Worm (Caenorhabditis elegans) whole organism, L4 larva: ENCODE data around the gene T26C5.4.

Experiments used
- F49E8.2 ChIP-seq: sonication (generic microtip); optimal IDR thresholded peaks from 2 replicates; lab custom pipeline; 2016; ENCODE audit warnings: missing compliant biosample characterization, mild to moderate bottlenecking, missing genetic modification characterization, borderline replicate concordance
- Y105C5A.15 ChIP-seq: fragments of 200-800 bp; sonication (Bioruptor generic); IDR thresholded peaks from 2 replicates; pipeline ENCODE4 v1.3.6; 2022; ENCODE audit warnings: missing genetic modification characterization, missing compliant biosample characterization
- Y5F2A.4 ChIP-seq: fragments of 200-800 bp; sonication (Bioruptor generic); optimal IDR thresholded peaks from 2 replicates; lab custom pipeline; 2018; ENCODE audit warnings: mild to moderate bottlenecking, missing genetic modification characterization, missing compliant biosample characterization
- ceh-44 ChIP-seq: fragments of 200-800 bp; sonication (Bioruptor generic); IDR thresholded peaks from 2 replicates; pipeline ENCODE4 v1.3.6; 2022; ENCODE audit warnings: missing genetic modification reagents, missing genetic modification characterization, missing compliant biosample characterization
- ctbp-1 ChIP-seq: fragments of 200-800 bp; sonication (Bioruptor generic); IDR thresholded peaks from 2 replicates; pipeline ENCODE4 v1.3.6; 2022; ENCODE audit warnings: missing genetic modification reagents, missing genetic modification characterization, missing compliant biosample characterization
- daf-8 ChIP-seq: fragments of 200-800 bp; sonication (Bioruptor generic); IDR thresholded peaks from 2 replicates; pipeline ENCODE4 v1.3.6; 2022; ENCODE audit warnings: missing genetic modification characterization, missing compliant biosample characterization
- duxl-1 ChIP-seq: sonication (generic microtip); optimal IDR thresholded peaks from 2 replicates; lab custom pipeline; 2016; ENCODE audit warnings: mild to moderate bottlenecking, missing genetic modification characterization, moderate library complexity, missing compliant biosample characterization; ENCODE audit not compliant: poor library complexity
- dve-1 ChIP-seq: sonication (generic microtip); optimal IDR thresholded peaks from 2 replicates; lab custom pipeline; 2017; ENCODE audit warnings: antibody characterized with exemption, mild to moderate bottlenecking, missing genetic modification characterization, missing compliant biosample characterization; ENCODE audit not compliant: insufficient read depth
- egl-27 ChIP-seq: sonication (generic microtip); optimal IDR thresholded peaks from 3 replicates; lab custom pipeline; 2017; ENCODE audit warnings: missing biosample characterization, missing genetic modification reagents, missing genetic modification characterization
- gei-8 ChIP-seq: fragments of 200-800 bp; sonication (Bioruptor generic); optimal IDR thresholded peaks from 2 replicates; lab custom pipeline; 2018; ENCODE audit warnings: mild to moderate bottlenecking, missing genetic modification characterization, missing compliant biosample characterization
- hlh-11 ChIP-seq: fragments of 200-800 bp; sonication (Bioruptor generic); optimal IDR thresholded peaks from 2 replicates; lab custom pipeline; 2018; ENCODE audit warnings: mild to moderate bottlenecking, missing genetic modification characterization, missing compliant biosample characterization
- hlh-30 ChIP-seq: sonication (generic microtip); optimal IDR thresholded peaks from 2 replicates; lab custom pipeline; 2017; ENCODE audit warnings: antibody characterized with exemption, mild to moderate bottlenecking, missing genetic modification characterization, missing compliant biosample characterization; ENCODE audit not compliant: insufficient read depth
- hmg-1.1 ChIP-seq: fragments of 200-800 bp; sonication (Bioruptor generic); IDR thresholded peaks from 2 replicates; pipeline ENCODE4 v1.3.6; 2022; ENCODE audit warnings: missing genetic modification reagents, missing genetic modification characterization, missing compliant biosample characterization
- lim-7 ChIP-seq: fragments of 200-800 bp; sonication (Bioruptor generic); IDR thresholded peaks from 2 replicates; pipeline ENCODE4 v1.3.6; 2022; ENCODE audit warnings: missing genetic modification characterization, missing compliant biosample characterization
- lin-13 ChIP-seq: fragments of 150-350 bp; optimal IDR thresholded peaks from 2 replicates; lab custom pipeline; 2014; ENCODE audit warnings: missing biosample characterization, missing genetic modification reagents, missing genetic modification characterization
- lin-15B ChIP-seq: fragments of 150-350 bp; sonication (generic microtip); optimal IDR thresholded peaks from 3 replicates; lab custom pipeline; 2014; ENCODE audit warnings: missing biosample characterization, missing genetic modification characterization
- lin-29 ChIP-seq: fragments of 200-800 bp; sonication (Bioruptor generic); IDR thresholded peaks from 2 replicates; pipeline ENCODE4 v1.3.6; 2022; ENCODE audit warnings: missing genetic modification reagents, missing genetic modification characterization, missing compliant biosample characterization
- lin-39 ChIP-seq: fragments of 150-350 bp; optimal IDR thresholded peaks from 2 replicates; lab custom pipeline; 2014; ENCODE audit warnings: missing biosample characterization, missing genetic modification reagents, missing genetic modification characterization
- lsy-2 ChIP-seq, 2 experiments: fragments of 150-350 bp in 1 of 2; sonication (generic microtip) in 1 of 2; optimal IDR thresholded peaks; 2 replicates each; lab custom pipeline; 2014 to 2017; ENCODE audit warnings: missing biosample characterization in 2 of 2, missing genetic modification characterization in 2 of 2
- mep-1 ChIP-seq: fragments of 150-350 bp; sonication (generic microtip); optimal IDR thresholded peaks from 3 replicates; lab custom pipeline; 2014; ENCODE audit warnings: missing biosample characterization, missing genetic modification characterization
- mxl-2 ChIP-seq: fragments of 200-800 bp; sonication (Bioruptor generic); conservative IDR thresholded peaks from 2 replicates; pipeline ENCODE4 v1.3.6; 2022; ENCODE audit warnings: missing genetic modification reagents, missing genetic modification characterization, missing compliant biosample characterization
- mxl-3 ChIP-seq: fragments of 200-800 bp; sonication (Bioruptor generic); optimal IDR thresholded peaks from 2 replicates; lab custom pipeline; 2018; ENCODE audit warnings: mild to moderate bottlenecking, missing genetic modification characterization, missing compliant biosample characterization
- nhr-102 ChIP-seq: sonication (generic microtip); optimal IDR thresholded peaks from 2 replicates; lab custom pipeline; 2016; ENCODE audit warnings: mild to moderate bottlenecking, missing genetic modification characterization, moderate library complexity, missing compliant biosample characterization
- nhr-25 ChIP-seq: sonication (generic microtip); optimal IDR thresholded peaks from 2 replicates; lab custom pipeline; 2017; ENCODE audit warnings: missing genetic modification characterization, mild to moderate bottlenecking, missing compliant biosample characterization, antibody characterized with exemption, moderate library complexity, borderline replicate concordance; ENCODE audit not compliant: insufficient read depth
- nhr-28 ChIP-seq: fragments of 150-350 bp; optimal IDR thresholded peaks from 2 replicates; lab custom pipeline; 2014; ENCODE audit warnings: missing biosample characterization, missing genetic modification characterization
- nhr-76 ChIP-seq: fragments of 150-350 bp; optimal IDR thresholded peaks from 2 replicates; lab custom pipeline; 2014; ENCODE audit warnings: missing biosample characterization, missing genetic modification characterization
- nhr-77 ChIP-seq: fragments of 150-350 bp; optimal IDR thresholded peaks from 2 replicates; lab custom pipeline; 2014; ENCODE audit warnings: missing biosample characterization, missing genetic modification characterization
- pqm-1 ChIP-seq: sonication (generic microtip); optimal IDR thresholded peaks from 2 replicates; lab custom pipeline; 2017; ENCODE audit warnings: missing biosample characterization, missing genetic modification characterization
- saeg-2 ChIP-seq: fragments of 200-800 bp; sonication (Bioruptor generic); IDR thresholded peaks from 2 replicates; pipeline ENCODE4 v1.3.6; 2022; ENCODE audit warnings: missing genetic modification reagents, missing genetic modification characterization, missing compliant biosample characterization
- tag-97 ChIP-seq: fragments of 200-800 bp; sonication (Bioruptor generic); IDR thresholded peaks from 2 replicates; pipeline ENCODE4 v1.3.6; 2022; ENCODE audit warnings: missing genetic modification characterization, missing compliant biosample characterization
- tra-1 ChIP-seq: fragments of 200-800 bp; sonication (Bioruptor generic); IDR thresholded peaks from 2 replicates; pipeline ENCODE4 v1.3.6; 2022; ENCODE audit warnings: missing genetic modification reagents, missing genetic modification characterization, missing compliant biosample characterization
- unc-130 ChIP-seq: sonication (generic microtip); optimal IDR thresholded peaks from 2 replicates; lab custom pipeline; 2016; ENCODE audit warnings: missing genetic modification reagents, missing genetic modification characterization, missing compliant biosample characterization
- unc-62 ChIP-seq, 3 experiments: fragments of 150-350 bp in 1 of 3; sonication (generic microtip); optimal IDR thresholded peaks in 2 of 3; peaks in 1 of 3; 1 replicate in 1 of 3; 2 replicates in 2 of 3; lab custom pipeline; 2014 to 2017; ENCODE audit warnings: missing biosample characterization in 3 of 3, missing genetic modification characterization in 3 of 3, missing genetic modification reagents in 3 of 3, missing genotype in 1 of 3
- vab-7 ChIP-seq: fragments of 200-800 bp; sonication (Bioruptor generic); IDR thresholded peaks from 2 replicates; pipeline ENCODE4 v1.3.6; 2022; ENCODE audit warnings: missing genetic modification reagents, missing genetic modification characterization, missing compliant biosample characterization
- zag-1 ChIP-seq: fragments of 150-350 bp; optimal IDR thresholded peaks from 2 replicates; lab custom pipeline; 2014; ENCODE audit warnings: missing biosample characterization, missing genetic modification characterization
- zfp-3 ChIP-seq: fragments of 200-800 bp; sonication (Bioruptor generic); conservative IDR thresholded peaks from 2 replicates; pipeline ENCODE4 v1.3.6; 2022; ENCODE audit warnings: missing genetic modification reagents, missing genetic modification characterization, missing compliant biosample characterization
- ztf-7 ChIP-seq: fragments of 150-350 bp; optimal IDR thresholded peaks from 2 replicates; lab custom pipeline; 2014; ENCODE audit warnings: missing biosample characterization, missing genetic modification characterization

Gene T26C5.4

DNA sequence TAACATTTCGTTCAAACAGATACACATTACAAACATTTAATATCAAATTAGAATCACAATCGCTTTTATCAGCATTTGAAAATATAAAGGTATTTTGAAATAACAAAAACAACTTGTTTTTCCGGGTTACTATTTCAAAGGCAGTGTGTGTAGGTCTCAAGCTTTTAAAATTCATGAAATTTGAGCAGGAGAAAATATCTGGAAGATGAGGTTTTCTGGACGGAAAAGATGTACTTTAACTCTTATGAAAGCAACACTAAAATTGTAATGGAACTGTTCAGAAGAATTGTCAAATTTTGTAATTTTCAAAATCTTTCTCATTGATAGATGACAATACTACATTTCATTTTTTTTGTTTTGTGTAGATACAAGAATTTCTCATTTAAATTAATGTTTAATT, 8.2 kb upstream of the T26C5.4 start:
- TF ChIP-seq F49E8.2, result no peak
- peak in 1 of 2 experiments; percentile 82 for TF ChIP-seq unc-62 (GFP tag; optimal IDR thresholded peaks at IDR 0.05 in 1 of 2; lab: Kevin White, UChicago)
- no peak for TF ChIP-seq unc-62 (tag; optimal IDR thresholded peaks at IDR 0.05; lab: Kevin White, UChicago)

DNA sequence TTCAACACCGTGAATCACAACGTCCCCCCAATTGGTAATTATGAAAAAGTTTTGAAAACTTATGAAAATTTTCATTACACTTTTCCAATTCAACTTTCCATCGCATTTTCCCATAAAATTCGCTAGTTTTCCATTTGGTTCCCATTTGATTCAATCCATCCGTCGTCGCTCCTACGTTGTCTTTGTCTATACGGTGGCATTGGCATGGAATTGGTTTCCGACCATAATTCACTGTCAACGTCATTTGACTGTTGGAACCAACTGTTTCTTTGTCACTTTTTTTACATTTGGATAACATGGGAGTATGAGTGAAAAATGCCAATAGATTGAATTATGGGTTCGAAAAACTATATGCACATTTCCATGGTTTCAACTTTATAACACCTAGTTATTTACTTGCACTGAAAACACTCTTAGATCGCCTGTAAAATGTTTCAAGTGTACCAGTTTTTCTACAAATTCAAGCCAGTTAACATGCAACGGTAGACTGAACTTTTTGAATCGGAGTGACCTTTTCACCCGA, 7.8 kb upstream of the T26C5.4 start:
- TF ChIP-seq mxl-3 (GFP tag; lab: Kevin White, UChicago) (no peak), nhr-28 (tag; lab: Kevin White, UChicago) (no peak), nhr-102 (tag; lab: Kevin White, UChicago) (no peak), nhr-77 (tag; lab: Kevin White, UChicago) (no peak), ceh-44 (no peak), unc-130 (GFP tag; lab: Kevin White, UChicago) (no peak), pqm-1 (tag; lab: Kevin White, UChicago) (no peak), unc-62 (GFP tag; optimal IDR thresholded peaks at IDR 0.05 in 1 of 2; lab: Kevin White, UChicago) (no peak), unc-62 (tag; optimal IDR thresholded peaks at IDR 0.05; lab: Kevin White, UChicago) (no peak), nhr-76 (no peak), lin-13 (GFP tag; lab: Kevin White, UChicago) (no peak), lim-7 (GFP tag; lab: Robert Waterston, UW) (no peak), hmg-1.1 (GFP tag; lab: Robert Waterston, UW) (no peak), zag-1 (tag; lab: Kevin White, UChicago) (no peak), ctbp-1 (GFP tag; lab: Robert Waterston, UW) (no peak), tag-97 (GFP tag; lab: Robert Waterston, UW) (no peak), Y105C5A.15 (GFP tag; lab: Robert Waterston, UW) (no peak), lin-15B (tag; lab: Kevin White, UChicago) (no peak), lsy-2 (tag; optimal IDR thresholded peaks at IDR 0.05; lab: Kevin White, UChicago) (no peak), daf-8 (GFP tag; lab: Robert Waterston, UW) (no peak)

DNA sequence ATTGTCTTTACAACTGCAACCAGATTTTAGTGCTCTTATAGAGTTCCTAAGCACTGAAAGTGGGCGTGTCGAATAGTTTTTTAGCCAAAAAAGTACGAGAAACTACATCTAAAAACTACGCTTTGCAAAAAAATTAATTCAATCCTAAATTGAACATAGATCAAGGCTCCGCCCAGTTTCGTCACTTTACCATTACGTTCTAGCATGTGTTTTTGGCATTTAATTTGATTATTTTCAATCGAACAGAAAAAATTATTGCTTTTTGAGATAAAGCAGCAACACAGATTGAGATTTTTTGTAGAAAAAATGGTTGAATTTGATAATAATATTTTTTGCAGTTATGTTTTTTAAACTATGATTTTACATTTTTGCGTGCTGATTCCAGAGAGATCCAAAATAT, 3.9 kb upstream of the T26C5.4 start, which contains the start of gene nlp-82:
Gene nlp-82, minus strand, starts transcription at position 101 of the 400 bp plus-strand sequence.
- no peak for TF ChIP-seq egl-27 (tag; lab: Kevin White, UChicago)
- no peak for TF ChIP-seq vab-7 (GFP tag; lab: Robert Waterston, UW)
- TF ChIP-seq zfp-3 (GFP tag; lab: Robert Waterston, UW), result no peak
- no peak for TF ChIP-seq lin-39 (tag; lab: Kevin White, UChicago)
- TF ChIP-seq mep-1 (tag; lab: Kevin White, UChicago), result no peak
- TF ChIP-seq saeg-2 (GFP tag; lab: Robert Waterston, UW), result no peak
- TF ChIP-seq duxl-1 (tag; lab: Kevin White, UChicago), result no peak
- TF ChIP-seq nhr-102 (tag; lab: Kevin White, UChicago), result no peak
- TF ChIP-seq mxl-2 (GFP tag; lab: Robert Waterston, UW), result no peak
- TF ChIP-seq ceh-44, result no peak
- TF ChIP-seq Y5F2A.4 (GFP tag; lab: Kevin White, UChicago), result no peak
- no peak for TF ChIP-seq nhr-76
- TF ChIP-seq gei-8 (GFP tag; lab: Kevin White, UChicago), result no peak
- no peak for TF ChIP-seq ztf-7 (tag; lab: Kevin White, UChicago)
- TF ChIP-seq dve-1 (tag; lab: Kevin White, UChicago), result no peak
- TF ChIP-seq hlh-11 (tag; lab: Kevin White, UChicago), result no peak
- TF ChIP-seq, all 104 proteins: peak for 0

DNA sequence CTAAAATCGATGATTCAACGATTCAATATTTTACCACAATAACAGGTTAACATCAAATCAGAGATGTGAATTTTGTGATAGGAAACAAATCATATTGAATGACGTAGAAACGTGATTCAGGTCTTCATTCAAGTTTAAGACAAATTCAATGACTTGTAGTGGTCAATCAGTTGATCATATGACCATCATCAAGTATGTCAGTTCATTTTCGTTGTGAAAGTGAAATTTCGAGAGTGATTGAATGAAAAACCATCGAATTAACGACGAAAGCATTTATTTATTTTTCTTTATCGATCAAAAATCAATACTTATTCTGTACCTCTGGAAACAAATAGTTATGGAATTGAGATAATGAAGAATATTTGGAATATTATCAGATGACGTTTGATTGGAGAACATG, 1.2 kb upstream of the T26C5.4 start:
- peak; percentile 23 for TF ChIP-seq hlh-30 (tag; lab: Kevin White, UChicago)
- no peak for TF ChIP-seq tra-1
- TF ChIP-seq nhr-25 (tag; lab: Kevin White, UChicago), result no peak
- TF ChIP-seq lin-29 (GFP tag; lab: Robert Waterston, UW), result no peak
- TF ChIP-seq mxl-2 (GFP tag; lab: Robert Waterston, UW), result no peak
- TF ChIP-seq lin-15B (tag; lab: Kevin White, UChicago), result no peak
